Worm (Caenorhabditis elegans) whole organism, early embryonic: ENCODE measurements around the gene pes-4.

ENCODE experiments used
- F13C5.2 ChIP-seq: sonication (generic microtip); optimal IDR thresholded peaks from 2 replicates; lab custom pipeline; 2017; ENCODE audit warnings: mild to moderate bottlenecking, missing genetic modification characterization, inconsistent platforms, missing compliant biosample characterization
- ets-7 ChIP-seq: sonication (generic microtip); optimal IDR thresholded peaks from 2 replicates; lab custom pipeline; 2016; ENCODE audit warnings: missing genotype, missing genetic modification characterization, missing compliant biosample characterization
- sea-1 ChIP-seq: fragments of 200-800 bp; sonication (Bioruptor generic); conservative IDR thresholded peaks from 2 replicates; pipeline ENCODE4 v1.3.6; 2022; ENCODE audit warnings: missing genetic modification characterization, missing compliant biosample characterization
- tbx-37 ChIP-seq: fragments of 200-800 bp; sonication (Bioruptor generic); conservative IDR thresholded peaks from 2 replicates; pipeline ENCODE4 v1.3.6; 2022; ENCODE audit warnings: missing genetic modification reagents, missing genetic modification characterization, missing compliant biosample characterization

DNA sequence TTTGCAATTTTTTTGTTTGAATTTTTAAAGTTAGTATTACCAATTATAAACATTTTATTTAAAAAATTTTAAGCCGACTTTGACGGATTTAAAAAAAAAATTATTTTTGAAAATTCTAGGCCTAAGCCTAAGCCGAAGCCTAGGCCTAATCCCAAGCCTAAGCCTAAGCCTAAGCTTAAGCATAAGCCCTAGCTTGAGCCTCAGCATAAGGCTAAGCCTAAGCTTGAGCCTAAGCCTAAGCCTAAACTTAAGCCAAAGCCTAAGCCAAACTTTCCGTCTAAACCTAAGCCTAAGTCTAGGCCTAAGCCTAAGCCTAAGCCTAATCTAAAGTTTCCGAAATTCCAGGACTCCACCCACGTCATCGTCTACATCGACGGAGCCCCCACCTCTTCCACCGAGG, 60.5 kb downstream of the pes-4 start:
- no peak for TF ChIP-seq ets-7 (tag; lab: Kevin White, UChicago)
- no peak for TF ChIP-seq sea-1 (GFP tag; lab: Robert Waterston, UW)
- no peak for TF ChIP-seq tbx-37 (GFP tag; lab: Robert Waterston, UW)
- no peak for TF ChIP-seq F13C5.2 (tag; lab: Kevin White, UChicago)
